Fruit fly (Drosophila melanogaster): ENCODE results near the gene Cyp4d2.
A peak's percentile ranks its signal among the peaks of the same experiment; 100 is the strongest.

dm6 chrX:2157929-2158610 lies 17.7 kb upstream of the Cyp4d2 start:
- TF ChIP-seq cic (GFP tag; optimal IDR thresholded peaks at IDR 0.05) (no peak), Mnt (GFP tag; optimal IDR thresholded peaks at IDR 0.05) (peak; percentile 31)

Data from whole organism, adult.